Fruit fly (Drosophila melanogaster) whole organism, embryonic: ENCODE measurements around the gene slp1.
A peak's percentile ranks its signal among the peaks of the same experiment; 100 is the strongest.

Experiments
- Atf-2 ChIP-seq: fragments of 200-800 bp; sonication (Bioruptor generic); optimal IDR thresholded peaks from 2 replicates; lab custom pipeline; 2016; ENCODE audit warnings: missing biosample characterization, missing genetic modification characterization
- Blimp-1 ChIP-seq: fragments of 200-800 bp; sonication (Bioruptor generic); optimal IDR thresholded peaks from 3 replicates; lab custom pipeline; 2018; ENCODE audit warnings: missing biosample characterization, missing genetic modification characterization, mild to moderate bottlenecking, moderate library complexity, missing genetic modification reagents
- CG10565 ChIP-seq: fragments of 200-800 bp; sonication (Bioruptor generic); optimal IDR thresholded peaks from 3 replicates; lab custom pipeline; 2016; ENCODE audit warnings: missing biosample characterization, mild to moderate bottlenecking, missing genetic modification characterization
- CG11456 ChIP-seq: fragments of 200-800 bp; sonication (Bioruptor generic); IDR thresholded peaks from 3 replicates; pipeline ENCODE4 v1.3.6; 2022; ENCODE audit warnings: missing biosample characterization, missing genetic modification characterization
- CG12104 ChIP-seq: fragments of 200-800 bp; sonication (Bioruptor generic); optimal IDR thresholded peaks from 3 replicates; lab custom pipeline; 2016; ENCODE audit warnings: missing biosample characterization, missing genetic modification characterization
- CG12155 ChIP-seq: fragments of 200-800 bp; sonication (Bioruptor generic); optimal IDR thresholded peaks from 3 replicates; lab custom pipeline; 2016; ENCODE audit warnings: missing biosample characterization, missing genetic modification characterization
- CG1233 ChIP-seq: fragments of 200-800 bp; sonication (Bioruptor generic); optimal IDR thresholded peaks from 4 replicates; lab custom pipeline; 2018; ENCODE audit warnings: missing biosample characterization, mild to moderate bottlenecking, missing genetic modification characterization
- CG12659 ChIP-seq: fragments of 200-800 bp; sonication (Bioruptor generic); optimal IDR thresholded peaks from 3 replicates; lab custom pipeline; 2017; ENCODE audit warnings: mild to moderate bottlenecking, missing biosample characterization, missing genetic modification reagents, missing genetic modification characterization
- CG13424 ChIP-seq: fragments of 200-800 bp; sonication (Bioruptor generic); optimal IDR thresholded peaks from 2 replicates; lab custom pipeline; 2019; ENCODE audit warnings: missing biosample characterization, mild to moderate bottlenecking, missing genetic modification characterization, moderate library complexity
- CG14965 ChIP-seq: fragments of 200-800 bp; sonication (Bioruptor generic); optimal IDR thresholded peaks from 2 replicates; lab custom pipeline; 2016; ENCODE audit warnings: missing biosample characterization, missing genetic modification characterization, borderline replicate concordance
- CG1647 ChIP-seq: fragments of 200-800 bp; sonication (Bioruptor generic); optimal IDR thresholded peaks from 3 replicates; lab custom pipeline; 2016; ENCODE audit warnings: missing biosample characterization, missing genetic modification characterization
- CG30403 ChIP-seq: fragments of 200-800 bp; sonication (Bioruptor generic); optimal IDR thresholded peaks from 3 replicates; lab custom pipeline; 2016; ENCODE audit warnings: missing biosample characterization, missing genetic modification characterization
- CG3726 ChIP-seq: fragments of 200-800 bp; sonication (Bioruptor generic); IDR thresholded peaks from 3 replicates; pipeline ENCODE4, ENCODE4 v1.3.6; 2022; ENCODE audit warnings: missing biosample characterization, missing genetic modification characterization
- CG4360 ChIP-seq: fragments of 200-800 bp; sonication (Bioruptor generic); IDR thresholded peaks from 2 replicates; pipeline ENCODE4 v1.3.6; 2022; ENCODE audit warnings: missing biosample characterization, missing genetic modification characterization
- CG4730 ChIP-seq: fragments of 200-800 bp; sonication (Bioruptor generic); IDR thresholded peaks from 2 replicates; pipeline ENCODE4 v1.3.6; 2022; ENCODE audit warnings: missing biosample characterization, missing genetic modification characterization
- CG6654 ChIP-seq: fragments of 200-800 bp; sonication (Bioruptor generic); optimal IDR thresholded peaks from 2 replicates; lab custom pipeline; 2017; ENCODE audit warnings: missing biosample characterization, mild to moderate bottlenecking, missing genetic modification characterization
- CG7271 ChIP-seq: fragments of 200-800 bp; sonication (Bioruptor generic); optimal IDR thresholded peaks from 2 replicates; lab custom pipeline; 2018; ENCODE audit warnings: missing biosample characterization, mild to moderate bottlenecking, missing genetic modification characterization, moderate library complexity
- CG8388 ChIP-seq: fragments of 200-800 bp; sonication (Bioruptor generic); optimal IDR thresholded peaks from 2 replicates; lab custom pipeline; 2019; ENCODE audit warnings: missing biosample characterization, mild to moderate bottlenecking, missing genetic modification characterization, moderate library complexity
- CG8765 ChIP-seq: fragments of 200-800 bp; sonication (Bioruptor generic); IDR thresholded peaks from 2 replicates; pipeline ENCODE4 v1.3.6; 2022; ENCODE audit warnings: missing biosample characterization, missing genetic modification characterization
- CG8924 ChIP-seq: fragments of 200-800 bp; optimal IDR thresholded peaks from 3 replicates; lab custom pipeline; 2019; ENCODE audit warnings: missing biosample characterization, mild to moderate bottlenecking, missing genetic modification characterization, moderate library complexity
- CG9817 ChIP-seq: fragments of 200-800 bp; sonication (Bioruptor generic); optimal IDR thresholded peaks from 2 replicates; lab custom pipeline; 2018; ENCODE audit warnings: missing biosample characterization, mild to moderate bottlenecking, missing genetic modification characterization, moderate library complexity
- CTCF ChIP-seq: fragments of 200-800 bp; sonication (Bioruptor generic); optimal IDR thresholded peaks from 2 replicates; lab custom pipeline; 2017; ENCODE audit warnings: missing biosample characterization, mild to moderate bottlenecking, missing genetic modification characterization, moderate library complexity
- Chrac-16 ChIP-seq: fragments of 200-800 bp; sonication (Bioruptor generic); optimal IDR thresholded peaks from 3 replicates; lab custom pipeline; 2016; ENCODE audit warnings: missing biosample characterization, missing genetic modification characterization
- CoRest ChIP-seq: fragments of 200-800 bp; sonication (Bioruptor generic); optimal IDR thresholded peaks from 3 replicates; lab custom pipeline; 2018; ENCODE audit warnings: missing biosample characterization, mild to moderate bottlenecking, missing genetic modification characterization, moderate library complexity
- D19A ChIP-seq: fragments of 200-800 bp; optimal IDR thresholded peaks from 3 replicates; lab custom pipeline; 2019; ENCODE audit warnings: missing biosample characterization, mild to moderate bottlenecking, missing genetic modification characterization, moderate library complexity
- Doc2 ChIP-seq: fragments of 200-800 bp; sonication (Bioruptor generic); IDR thresholded peaks from 2 replicates; pipeline ENCODE4 v1.3.6; 2022; ENCODE audit warnings: missing biosample characterization, missing genetic modification characterization
- Fer1 ChIP-seq: fragments of 200-800 bp; sonication (Bioruptor generic); optimal IDR thresholded peaks from 2 replicates; lab custom pipeline; 2017; ENCODE audit warnings: missing biosample characterization, mild to moderate bottlenecking, missing genetic modification characterization
- Gug ChIP-seq: fragments of 200-800 bp; sonication (Bioruptor generic); IDR thresholded peaks from 4 replicates; pipeline ENCODE4 v1.3.6; 2022; ENCODE audit warnings: missing biosample characterization, missing genetic modification characterization
- MTF-1 ChIP-seq: fragments of 200-800 bp; sonication (Bioruptor generic); optimal IDR thresholded peaks from 2 replicates; lab custom pipeline; 2018; ENCODE audit warnings: missing biosample characterization, mild to moderate bottlenecking, missing genetic modification characterization, borderline replicate concordance
- Pdp1 ChIP-seq, 2 experiments: fragments of 200-800 bp; sonication (Bioruptor generic); optimal IDR thresholded peaks; 3 replicates each; lab custom pipeline; 2016; ENCODE audit warnings: missing biosample characterization in 2 of 2, missing genetic modification characterization in 2 of 2, mild to moderate bottlenecking in 1 of 2, moderate library complexity in 1 of 2
- Sin3A ChIP-seq: fragments of >200 bp; optimal IDR thresholded peaks from 2 replicates; lab custom pipeline; 2018
- ab ChIP-seq: fragments of 200-800 bp; sonication (Bioruptor generic); optimal IDR thresholded peaks from 2 replicates; lab custom pipeline; 2016; ENCODE audit warnings: missing biosample characterization, missing genetic modification characterization
- aop ChIP-seq: fragments of 200-800 bp; sonication (Bioruptor generic); IDR thresholded peaks from 2 replicates; pipeline ENCODE4 v1.3.6; 2022; ENCODE audit warnings: missing biosample characterization, missing genetic modification characterization
- ara ChIP-seq: fragments of 200-800 bp; sonication (Bioruptor generic); IDR thresholded peaks from 2 replicates; pipeline ENCODE4 v1.3.6; 2022; ENCODE audit warnings: missing biosample characterization, missing genetic modification characterization
- bcd ChIP-seq: fragments of 200-800 bp; sonication (Bioruptor generic); optimal IDR thresholded peaks from 2 replicates; lab custom pipeline; 2017; ENCODE audit warnings: missing biosample characterization, mild to moderate bottlenecking, missing genetic modification characterization
- cg ChIP-seq: fragments of 200-800 bp; sonication (Bioruptor generic); optimal IDR thresholded peaks from 3 replicates; lab custom pipeline; 2019; ENCODE audit warnings: missing biosample characterization, mild to moderate bottlenecking, missing genetic modification characterization, moderate library complexity
- eve ChIP-seq, 2 experiments: fragments of >200 bp; optimal IDR thresholded peaks; 2 replicates each; lab custom pipeline; 2017; ENCODE audit warnings: missing biosample characterization in 2 of 2, missing genetic modification characterization in 2 of 2
- gce ChIP-seq: fragments of 200-800 bp; sonication (Bioruptor generic); IDR thresholded peaks from 3 replicates; pipeline ENCODE4 v1.3.6; 2022; ENCODE audit warnings: missing biosample characterization, missing genetic modification characterization
- gsb-n ChIP-seq: fragments of 200-800 bp; sonication (Bioruptor generic); optimal IDR thresholded peaks from 3 replicates; lab custom pipeline; 2018; ENCODE audit warnings: missing biosample characterization, mild to moderate bottlenecking, missing genetic modification characterization
- ind ChIP-seq: fragments of 200-800 bp; sonication (Bioruptor generic); optimal IDR thresholded peaks from 3 replicates; lab custom pipeline; 2016; ENCODE audit warnings: missing biosample characterization, missing genetic modification characterization
- lilli ChIP-seq: fragments of 200-800 bp; sonication (Bioruptor generic); optimal IDR thresholded peaks from 3 replicates; lab custom pipeline; 2016; ENCODE audit warnings: missing biosample characterization, missing genetic modification characterization
- lola ChIP-seq, 3 experiments: fragments of >200 bp in 2 of 3; fragments of 200-800 bp in 1 of 3; sonication (Bioruptor generic) in 1 of 3; optimal IDR thresholded peaks; 2 replicates each; lab custom pipeline; 2017 to 2019; ENCODE audit warnings: missing biosample characterization in 3 of 3, missing genetic modification characterization in 3 of 3, mild to moderate bottlenecking in 1 of 3, moderate library complexity in 1 of 3
- pho ChIP-seq: fragments of 200-800 bp; sonication (Bioruptor generic); optimal IDR thresholded peaks from 2 replicates; lab custom pipeline; 2016; ENCODE audit warnings: missing biosample characterization, missing genetic modification characterization
- prd ChIP-seq, 3 experiments: fragments of >200 bp in 2 of 3; fragments of 200-800 bp in 1 of 3; sonication (Bioruptor generic) in 1 of 3; optimal IDR thresholded peaks in 2 of 3; IDR thresholded peaks in 1 of 3; 2 replicates in 2 of 3; 3 replicates in 1 of 3; pipeline versions ENCODE4 v1.3.6 to Lab custom; 2017 to 2022; ENCODE audit warnings: missing biosample characterization in 1 of 3, missing genetic modification characterization in 1 of 3
- seq ChIP-seq: fragments of 200-800 bp; sonication (Bioruptor generic); IDR thresholded peaks from 2 replicates; pipeline ENCODE4 v1.3.6; 2022; ENCODE audit warnings: missing biosample characterization, missing genetic modification characterization
- sqz ChIP-seq: fragments of 200-800 bp; sonication (Bioruptor generic); optimal IDR thresholded peaks from 3 replicates; lab custom pipeline; 2018; ENCODE audit warnings: missing biosample characterization, mild to moderate bottlenecking, missing genetic modification characterization
- ssp ChIP-seq: fragments of 200-800 bp; sonication (Bioruptor generic); IDR thresholded peaks from 2 replicates; pipeline ENCODE4 v1.3.6; 2022; ENCODE audit warnings: missing biosample characterization, missing genetic modification characterization
- tup ChIP-seq: fragments of 200-800 bp; sonication (Bioruptor generic); optimal IDR thresholded peaks from 2 replicates; lab custom pipeline; 2016; ENCODE audit warnings: missing biosample characterization, mild to moderate bottlenecking, missing genetic modification characterization, moderate library complexity
- twi ChIP-seq: fragments of 200-800 bp; optimal IDR thresholded peaks from 2 replicates; lab custom pipeline; 2019; ENCODE audit warnings: missing biosample characterization, mild to moderate bottlenecking, missing genetic modification characterization, moderate library complexity
- tx ChIP-seq: fragments of 200-800 bp; sonication (Bioruptor generic); optimal IDR thresholded peaks from 2 replicates; lab custom pipeline; 2016; ENCODE audit warnings: missing biosample characterization, missing genetic modification characterization
- unpg ChIP-seq: fragments of 200-800 bp; sonication (Bioruptor generic); optimal IDR thresholded peaks from 3 replicates; lab custom pipeline; 2018; ENCODE audit warnings: missing biosample characterization, mild to moderate bottlenecking, missing genetic modification characterization, moderate library complexity

The slp1 gene

DNA sequence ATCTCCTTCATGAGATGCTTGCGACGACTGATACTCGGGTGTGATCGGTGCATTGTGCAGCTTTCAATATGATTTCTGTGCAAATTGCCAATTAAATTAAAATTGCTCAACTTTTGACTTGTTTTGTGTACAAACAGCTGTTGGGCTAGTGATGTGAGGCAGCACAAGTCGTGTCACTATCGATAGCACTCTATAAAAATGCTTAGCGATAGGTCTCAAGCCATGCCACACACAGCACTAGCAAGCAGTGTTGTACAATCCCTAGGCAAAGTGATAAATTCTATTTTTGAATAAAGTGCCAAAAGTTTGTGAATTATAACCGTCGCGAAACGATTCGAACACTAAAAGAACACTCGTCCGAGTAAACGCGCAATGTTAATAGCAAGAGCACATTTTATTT, 46.8 kb downstream of the slp1 start, which contains the start of gene CG31957 (continued):
- peak; percentile 80 for TF ChIP-seq CG12659 (GFP tag; lab: Kevin White, UChicago)
- TF ChIP-seq eve (GFP tag; optimal IDR thresholded peaks at IDR 0.05; lab: Kevin White, UChicago), result no peak
- TF ChIP-seq seq (GFP tag; lab: Robert Waterston, UW), result peak; percentile 29; the same call in 1 of the 2 replicates
- no peak for TF ChIP-seq sqz (GFP tag; lab: Kevin White, UChicago)
- TF ChIP-seq unpg (GFP tag; lab: Kevin White, UChicago), result peak; percentile 13
- peak; percentile 45 for TF ChIP-seq tx
- TF ChIP-seq gce, result no peak
- no peak for TF ChIP-seq D19A (tag; lab: Kevin White, UChicago)
- no peak for TF ChIP-seq lola (GFP tag; optimal IDR thresholded peaks at IDR 0.05; lab: Kevin White, UChicago)
- TF ChIP-seq MTF-1 (GFP tag; lab: Kevin White, UChicago), result no peak
- TF ChIP-seq CoRest (tag; lab: Kevin White, UChicago), result peak; percentile 28
- TF ChIP-seq tup (GFP tag; lab: Kevin White, UChicago), result no peak
- TF ChIP-seq CG30403, result peak; percentile 69
- no peak for TF ChIP-seq cg (GFP tag; lab: Kevin White, UChicago)
- peak; percentile 36 for TF ChIP-seq CG8924
- peak; percentile 38; the same call in 1 of the 2 replicates for TF ChIP-seq ssp
- no peak for TF ChIP-seq prd (optimal IDR thresholded peaks at IDR 0.05; lab: Kevin White, UChicago)
- TF ChIP-seq prd (GFP tag; IDR thresholded peaks at IDR 0.05; lab: Robert Waterston, UW), result 0 out of 3 replicates have a peak, but pooled peaks have one; percentile 23
- no peak for TF ChIP-seq aop (GFP tag; lab: Robert Waterston, UW)
- TF ChIP-seq CG12155 (GFP tag; lab: Kevin White, UChicago), result peak; percentile 40
- TF ChIP-seq CG3726 (GFP tag; lab: Robert Waterston, UW), result no peak
- TF ChIP-seq CG1233 (GFP tag; lab: Kevin White, UChicago), result no peak
- peak; percentile 44 for TF ChIP-seq CTCF (GFP tag; lab: Kevin White, UChicago)
- no peak for TF ChIP-seq Fer1 (GFP tag; lab: Kevin White, UChicago)
- TF ChIP-seq CG13424 (tag; lab: Kevin White, UChicago), result no peak
- no peak for TF ChIP-seq CG4730 (GFP tag; lab: Robert Waterston, UW)
- TF ChIP-seq Sin3A (lab: Kevin White, UChicago), result peak; percentile 86
- peak; percentile 75 for TF ChIP-seq lilli
- TF ChIP-seq pho (GFP tag; lab: Kevin White, UChicago), result peak; percentile 79
- TF ChIP-seq twi (tag; lab: Kevin White, UChicago), result peak; percentile 4
- peak; percentile 45 for TF ChIP-seq Chrac-16 (GFP tag; lab: Kevin White, UChicago)
- peak; percentile 36 for TF ChIP-seq CG9817
- TF ChIP-seq Gug (GFP tag; lab: Robert Waterston, UW), result peak; percentile 45; the same call in 2 of the 4 replicates
- TF ChIP-seq CG14965 (GFP tag; lab: Kevin White, UChicago), result no peak
- peak; percentile 27 for TF ChIP-seq ab (GFP tag; lab: Kevin White, UChicago)
- TF ChIP-seq CG10565 (GFP tag; lab: Kevin White, UChicago), result no peak
- no peak for TF ChIP-seq Atf-2 (GFP tag; lab: Kevin White, UChicago)
- TF ChIP-seq Doc2 (GFP tag; lab: Robert Waterston, UW), result no peak
- TF ChIP-seq Pdp1 (GFP tag; optimal IDR thresholded peaks at IDR 0.05; lab: Kevin White, UChicago), result peak in 1 of 2 experiments; percentile 36
- peak; percentile 42 for TF ChIP-seq ind (GFP tag; lab: Kevin White, UChicago)
- no peak for TF ChIP-seq CG7271 (tag; lab: Kevin White, UChicago)
- TF ChIP-seq CG11456, result peak; percentile 86; the same call in 2 of the 3 replicates
- TF ChIP-seq CG6654 (GFP tag; lab: Kevin White, UChicago), result no peak
- TF ChIP-seq CG8765 (GFP tag; lab: Robert Waterston, UW), result peak; percentile 12; the same call in 1 of the 2 replicates
- peak; percentile 23 for TF ChIP-seq CG1647 (GFP tag; lab: Kevin White, UChicago)
- no peak for TF ChIP-seq CG4360 (GFP tag; lab: Robert Waterston, UW)
- TF ChIP-seq gsb-n (tag; lab: Kevin White, UChicago), result no peak
- no peak for TF ChIP-seq CG12104
- TF ChIP-seq CG8388 (GFP tag; lab: Kevin White, UChicago), result no peak
- no peak for TF ChIP-seq Blimp-1 (GFP tag; lab: Kevin White, UChicago)
- TF ChIP-seq ara (GFP tag; lab: Robert Waterston, UW), result no peak
- TF ChIP-seq bcd (GFP tag; lab: Kevin White, UChicago), result peak; percentile 22
